Fruit fly (Drosophila melanogaster) whole organism, embryonic: ENCODE results near the gene Usp1.

Source experiments
- Abd-B ChIP-seq: fragments of 200-800 bp; sonication (Bioruptor generic); optimal IDR thresholded peaks from 2 replicates; lab custom pipeline; 2018; ENCODE audit warnings: missing biosample characterization, mild to moderate bottlenecking, missing genetic modification characterization, moderate library complexity
- BEAF-32 ChIP-seq: fragments of 200-800 bp; sonication (Bioruptor generic); optimal IDR thresholded peaks from 3 replicates; lab custom pipeline; 2017; ENCODE audit warnings: missing biosample characterization, missing genetic modification characterization, mild to moderate bottlenecking, moderate library complexity, missing genetic modification reagents
- Blimp-1 ChIP-seq: fragments of 200-800 bp; sonication (Bioruptor generic); optimal IDR thresholded peaks from 3 replicates; lab custom pipeline; 2018; ENCODE audit warnings: missing biosample characterization, missing genetic modification characterization, mild to moderate bottlenecking, moderate library complexity, missing genetic modification reagents
- CG10543 ChIP-seq: fragments of 200-800 bp; sonication (Bioruptor generic); optimal IDR thresholded peaks from 3 replicates; lab custom pipeline; 2017; ENCODE audit warnings: missing biosample characterization, mild to moderate bottlenecking, missing genetic modification characterization, moderate library complexity
- CG11093 ChIP-seq: fragments of 200-800 bp; sonication (Bioruptor generic); IDR thresholded peaks from 3 replicates; pipeline ENCODE4 v1.3.6; 2022; ENCODE audit warnings: missing biosample characterization, missing genetic modification characterization
- CG11560 ChIP-seq: fragments of 200-800 bp; sonication (Bioruptor generic); IDR thresholded peaks from 3 replicates; pipeline ENCODE4 v1.3.6; 2022; ENCODE audit warnings: missing biosample characterization, missing genetic modification characterization
- CG11695 ChIP-seq: fragments of 200-800 bp; sonication (Bioruptor generic); IDR thresholded peaks from 3 replicates; pipeline ENCODE4 v1.3.6; 2022; ENCODE audit warnings: missing biosample characterization, missing genetic modification characterization
- CG12071 ChIP-seq: fragments of 200-800 bp; sonication (Bioruptor generic); optimal IDR thresholded peaks from 3 replicates; lab custom pipeline; 2018; ENCODE audit warnings: missing biosample characterization, mild to moderate bottlenecking, missing genetic modification characterization
- CG12744 ChIP-seq: fragments of 200-800 bp; sonication (Bioruptor generic); optimal IDR thresholded peaks from 2 replicates; lab custom pipeline; 2016; ENCODE audit warnings: missing biosample characterization, missing genetic modification characterization
- CG14667 ChIP-seq: fragments of 200-800 bp; sonication (Bioruptor generic); IDR thresholded peaks from 2 replicates; pipeline ENCODE4 v1.3.6; 2022; ENCODE audit warnings: missing biosample characterization, missing genetic modification characterization
- CG2120 ChIP-seq: fragments of 200-800 bp; sonication (Bioruptor generic); optimal IDR thresholded peaks from 3 replicates; lab custom pipeline; 2016; ENCODE audit warnings: missing biosample characterization, missing genetic modification characterization
- CG30020 ChIP-seq: fragments of 200-800 bp; optimal IDR thresholded peaks from 2 replicates; lab custom pipeline; 2019; ENCODE audit warnings: missing biosample characterization, mild to moderate bottlenecking, missing genetic modification characterization, moderate library complexity
- CG31224 ChIP-seq: fragments of 200-800 bp; sonication (Bioruptor generic); IDR thresholded peaks from 2 replicates; pipeline ENCODE4 v1.3.6; 2022; ENCODE audit warnings: missing biosample characterization, missing genetic modification characterization
- CG32767 ChIP-seq: fragments of 200-800 bp; sonication (Bioruptor generic); IDR thresholded peaks from 2 replicates; pipeline ENCODE4 v1.3.6; 2022; ENCODE audit warnings: missing biosample characterization, missing genetic modification characterization
- CG43689 ChIP-seq: fragments of 200-800 bp; sonication (Bioruptor generic); IDR thresholded peaks from 2 replicates; pipeline ENCODE4 v1.3.6; 2022; ENCODE audit warnings: missing biosample characterization, missing genetic modification characterization
- CG4707 ChIP-seq: fragments of 200-800 bp; sonication (Bioruptor generic); optimal IDR thresholded peaks from 2 replicates; lab custom pipeline; 2018; ENCODE audit warnings: missing biosample characterization, mild to moderate bottlenecking, missing genetic modification characterization, moderate library complexity
- CG8944 ChIP-seq: fragments of 200-800 bp; sonication (Bioruptor generic); optimal IDR thresholded peaks from 3 replicates; lab custom pipeline; 2016; ENCODE audit warnings: missing biosample characterization, missing genetic modification characterization
- CG9215 ChIP-seq: fragments of 200-800 bp; sonication (Bioruptor generic); IDR thresholded peaks from 2 replicates; pipeline ENCODE4 v1.3.6; 2022; ENCODE audit warnings: missing biosample characterization, missing genetic modification characterization
- CHES-1-like ChIP-seq: fragments of 200-800 bp; sonication (Bioruptor generic); optimal IDR thresholded peaks from 2 replicates; lab custom pipeline; 2016; ENCODE audit warnings: missing biosample characterization, missing genetic modification characterization
- CTCF ChIP-seq: fragments of 200-800 bp; sonication (Bioruptor generic); optimal IDR thresholded peaks from 2 replicates; lab custom pipeline; 2017; ENCODE audit warnings: missing biosample characterization, mild to moderate bottlenecking, missing genetic modification characterization, moderate library complexity
- CrebB ChIP-seq: fragments of 200-800 bp; sonication (Bioruptor generic); optimal IDR thresholded peaks from 3 replicates; lab custom pipeline; 2018; ENCODE audit warnings: missing biosample characterization, mild to moderate bottlenecking, missing genetic modification characterization
- Drgx ChIP-seq: fragments of 200-800 bp; sonication (Bioruptor generic); IDR thresholded peaks from 2 replicates; pipeline ENCODE4 v1.3.6; 2022; ENCODE audit warnings: missing biosample characterization, missing genetic modification characterization
- GATAe ChIP-seq: fragments of 200-800 bp; sonication (Bioruptor generic); conservative IDR thresholded peaks from 2 replicates; pipeline ENCODE4 v1.3.6; 2022; ENCODE audit warnings: missing biosample characterization, missing genetic modification characterization
- Gug ChIP-seq: fragments of 200-800 bp; sonication (Bioruptor generic); IDR thresholded peaks from 4 replicates; pipeline ENCODE4 v1.3.6; 2022; ENCODE audit warnings: missing biosample characterization, missing genetic modification characterization
- HLH54F ChIP-seq: fragments of 200-800 bp; sonication (Bioruptor generic); optimal IDR thresholded peaks from 3 replicates; lab custom pipeline; 2016; ENCODE audit warnings: missing biosample characterization, missing genetic modification characterization
- Jarid2 ChIP-seq: fragments of 200-800 bp; sonication (Bioruptor generic); optimal IDR thresholded peaks from 3 replicates; lab custom pipeline; 2017; ENCODE audit warnings: mild to moderate bottlenecking, missing biosample characterization, missing genetic modification reagents, missing genetic modification characterization
- Lhr ChIP-seq: fragments of 200-800 bp; sonication (Bioruptor generic); optimal IDR thresholded peaks from 3 replicates; lab custom pipeline; 2017; ENCODE audit warnings: mild to moderate bottlenecking, missing biosample characterization, missing genetic modification reagents, missing genetic modification characterization
- Lim3 ChIP-seq: fragments of 200-800 bp; sonication (Bioruptor generic); IDR thresholded peaks from 2 replicates; pipeline ENCODE4 v1.3.6; 2022; ENCODE audit warnings: missing biosample characterization, missing genetic modification characterization
- Max ChIP-seq: fragments of 200-800 bp; sonication (Bioruptor generic); optimal IDR thresholded peaks from 2 replicates; lab custom pipeline; 2016; ENCODE audit warnings: missing biosample characterization, mild to moderate bottlenecking, missing genetic modification characterization
- Meics ChIP-seq: fragments of 200-800 bp; sonication (Bioruptor generic); optimal IDR thresholded peaks from 2 replicates; lab custom pipeline; 2017; ENCODE audit warnings: missing biosample characterization, mild to moderate bottlenecking, missing genetic modification characterization
- Opbp ChIP-seq: fragments of 200-800 bp; sonication (Bioruptor generic); IDR thresholded peaks from 3 replicates; pipeline ENCODE4 v1.3.6; 2022; ENCODE audit warnings: missing biosample characterization, missing genetic modification characterization; ENCODE audit not compliant: partially characterized antibody
- Ssrp ChIP-seq: fragments of 200-800 bp; sonication (Bioruptor generic); optimal IDR thresholded peaks from 2 replicates; lab custom pipeline; 2018; ENCODE audit warnings: missing biosample characterization, mild to moderate bottlenecking, missing genetic modification characterization, moderate library complexity
- TFAM ChIP-seq: fragments of 200-800 bp; sonication (Bioruptor generic); optimal IDR thresholded peaks from 2 replicates; lab custom pipeline; 2017; ENCODE audit warnings: missing biosample characterization, missing genetic modification characterization, inconsistent platforms
- bowl ChIP-seq: fragments of 200-800 bp; sonication (Bioruptor generic); IDR thresholded peaks from 2 replicates; pipeline ENCODE4 v1.3.6; 2022; ENCODE audit warnings: missing biosample characterization, missing genetic modification characterization
- chm ChIP-seq: fragments of 200-800 bp; sonication (Bioruptor generic); IDR thresholded peaks from 2 replicates; pipeline ENCODE4 v1.3.6; 2022; ENCODE audit warnings: missing biosample characterization, missing genetic modification characterization
- crc ChIP-seq: fragments of 200-800 bp; sonication (Bioruptor generic); optimal IDR thresholded peaks from 2 replicates; lab custom pipeline; 2016; ENCODE audit warnings: missing biosample characterization, missing genetic modification characterization
- esg ChIP-seq: fragments of 200-800 bp; sonication (Bioruptor generic); conservative IDR thresholded peaks from 2 replicates; pipeline ENCODE4 v1.3.6; 2022; ENCODE audit warnings: missing biosample characterization, missing genetic modification characterization
- eyg ChIP-seq: fragments of 200-800 bp; sonication (Bioruptor generic); optimal IDR thresholded peaks from 3 replicates; lab custom pipeline; 2016; ENCODE audit warnings: missing biosample characterization, missing genetic modification characterization
- insv ChIP-seq, 2 experiments: fragments of 200-800 bp; sonication (Bioruptor generic); optimal IDR thresholded peaks; 3 replicates each; lab custom pipeline; 2016 to 2018; ENCODE audit warnings: missing biosample characterization in 2 of 2, missing genetic modification characterization in 2 of 2
- mld ChIP-seq: fragments of 200-800 bp; sonication (Bioruptor generic); IDR thresholded peaks from 3 replicates; pipeline ENCODE4 v1.3.6; 2022; ENCODE audit warnings: missing biosample characterization, missing genetic modification characterization; ENCODE audit not compliant: partially characterized antibody
- otp ChIP-seq: fragments of 200-800 bp; sonication (Bioruptor generic); IDR thresholded peaks from 3 replicates; pipeline ENCODE4, ENCODE4 v1.3.6; 2022; ENCODE audit warnings: missing biosample characterization, missing genetic modification characterization
- psq ChIP-seq: fragments of 200-800 bp; sonication (Bioruptor generic); optimal IDR thresholded peaks from 2 replicates; lab custom pipeline; 2017; ENCODE audit warnings: missing biosample characterization, missing genetic modification characterization
- pum ChIP-seq: fragments of 200-800 bp; sonication (Bioruptor generic); optimal IDR thresholded peaks from 2 replicates; lab custom pipeline; 2016; ENCODE audit warnings: missing biosample characterization, missing genetic modification characterization
- sc ChIP-seq, 3 experiments: fragments of >200 bp in 2 of 3; fragments of 200-800 bp in 1 of 3; sonication (Bioruptor generic) in 1 of 3; optimal IDR thresholded peaks; 2 replicates in 2 of 3; 3 replicates in 1 of 3; lab custom pipeline; 2017; ENCODE audit warnings: mild to moderate bottlenecking in 1 of 3, missing biosample characterization in 1 of 3, missing genetic modification characterization in 1 of 3, missing genetic modification reagents in 1 of 3
- sens ChIP-seq: fragments of 200-800 bp; sonication (Bioruptor generic); peaks from one replicate; lab custom pipeline; 2016; ENCODE audit warnings: missing biosample characterization, missing genetic modification characterization
- shn ChIP-seq: fragments of 200-800 bp; sonication (Bioruptor generic); optimal IDR thresholded peaks from 3 replicates; lab custom pipeline; 2016; ENCODE audit warnings: missing biosample characterization, missing genetic modification characterization
- sim ChIP-seq: fragments of 200-800 bp; sonication (Bioruptor generic); IDR thresholded peaks from 2 replicates; pipeline ENCODE4 v1.3.6; 2022; ENCODE audit warnings: missing biosample characterization, missing genetic modification characterization
- so ChIP-seq: fragments of 200-800 bp; sonication (Bioruptor generic); IDR thresholded peaks from 3 replicates; pipeline ENCODE4 v1.3.6; 2022; ENCODE audit warnings: missing biosample characterization, missing genetic modification characterization
- tna ChIP-seq: fragments of 200-800 bp; sonication (Bioruptor generic); IDR thresholded peaks from 2 replicates; pipeline ENCODE4 v1.3.6; 2022; ENCODE audit warnings: missing biosample characterization, missing genetic modification characterization; ENCODE audit not compliant: partially characterized antibody
- ttk ChIP-seq: fragments of 200-800 bp; sonication (Bioruptor generic); IDR thresholded peaks from 2 replicates; pipeline ENCODE4 v2.1.2; 2022; ENCODE audit warnings: missing biosample characterization, missing genetic modification characterization
- wdn ChIP-seq: fragments of 200-800 bp; sonication (Bioruptor generic); IDR thresholded peaks from 2 replicates; pipeline ENCODE4 v1.3.6; 2022; ENCODE audit warnings: missing biosample characterization, missing genetic modification characterization
- zfh2 ChIP-seq: fragments of 200-800 bp; sonication (Bioruptor generic); optimal IDR thresholded peaks from 2 replicates; lab custom pipeline; 2016; ENCODE audit warnings: missing biosample characterization, missing genetic modification characterization

The Usp1 gene

DNA sequence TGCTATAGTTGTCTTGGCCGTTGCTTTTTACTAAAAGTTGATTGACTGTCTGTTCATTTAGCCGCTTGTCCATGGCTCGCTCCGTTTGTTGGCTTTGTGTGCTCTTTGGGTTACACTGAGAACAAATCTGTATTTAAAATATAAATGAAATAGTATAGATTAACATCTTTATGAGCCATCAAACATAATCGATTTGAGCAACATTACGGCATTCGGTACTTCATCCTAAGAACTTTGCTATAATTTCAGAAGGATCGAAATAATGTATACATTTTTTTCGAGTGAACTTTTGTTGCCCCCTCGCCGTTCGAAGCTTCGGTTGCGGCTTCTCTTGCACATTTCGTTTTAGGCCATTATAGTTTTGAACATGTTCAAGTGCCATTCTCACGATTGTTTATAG lies 21.0 kb upstream of the Usp1 start (continued):
- TF ChIP-seq wdn (GFP tag; lab: Robert Waterston, UW), result 0 out of 2 replicates have a peak, but pooled peaks have one; percentile 22
- TF ChIP-seq Blimp-1 (GFP tag; lab: Kevin White, UChicago), result peak; percentile 83
- no peak for TF ChIP-seq shn
- TF ChIP-seq tna (GFP tag; lab: Robert Waterston, UW), result no peak
- TF ChIP-seq GATAe (GFP tag; lab: Robert Waterston, UW), result no peak
- peak; percentile 71 for TF ChIP-seq CG4707
- peak; percentile 72 for TF ChIP-seq CG11695 (GFP tag; lab: Robert Waterston, UW)
- TF ChIP-seq sc (optimal IDR thresholded peaks at IDR 0.05; lab: Kevin White, UChicago), result no peak
- peak; percentile 60 for TF ChIP-seq sc (GFP tag; optimal IDR thresholded peaks at IDR 0.05; lab: Kevin White, UChicago)
- peak; percentile 21 for TF ChIP-seq CrebB
- TF ChIP-seq sens (GFP tag; lab: Kevin White, UChicago), result peak; percentile 94
- TF ChIP-seq CG2120 (GFP tag; lab: Kevin White, UChicago), result peak; percentile 5
- no peak for TF ChIP-seq TFAM (GFP tag; lab: Kevin White, UChicago)
- TF ChIP-seq CG43689, result peak; percentile 61
- no peak for TF ChIP-seq CG31224 (GFP tag; lab: Robert Waterston, UW)
- TF ChIP-seq Drgx (GFP tag; lab: Robert Waterston, UW), result peak; percentile 92
- TF ChIP-seq zfh2 (GFP tag; lab: Kevin White, UChicago), result peak; percentile 0
- no peak; the same call in 3 of the 4 replicates for TF ChIP-seq Gug (GFP tag; lab: Robert Waterston, UW)
- peak; percentile 66 for TF ChIP-seq esg (GFP tag; lab: Robert Waterston, UW)
- peak; percentile 65 for TF ChIP-seq Ssrp
- no peak for TF ChIP-seq CG9215 (GFP tag; lab: Robert Waterston, UW)
- TF ChIP-seq CG30020, result peak; percentile 15
- no peak for TF ChIP-seq CG8944
- peak; percentile 10 for TF ChIP-seq CG12744 (GFP tag; lab: Kevin White, UChicago)
- TF ChIP-seq sim, result no peak
- peak; percentile 38 for TF ChIP-seq Max (GFP tag; lab: Kevin White, UChicago)
- TF ChIP-seq Jarid2, result no peak
- TF ChIP-seq CG14667 (GFP tag; lab: Robert Waterston, UW), result peak; percentile 37
- peak; percentile 67; the same call in 1 of the 3 replicates for TF ChIP-seq otp (GFP tag; lab: Robert Waterston, UW)
- no peak for TF ChIP-seq psq
- no peak for TF ChIP-seq mld (GFP tag; lab: Robert Waterston, UW)
- TF ChIP-seq CG11093, result no peak
- TF ChIP-seq chm, result peak; percentile 79
- TF ChIP-seq HLH54F (GFP tag; lab: Kevin White, UChicago), result no peak
- peak; percentile 27 for TF ChIP-seq pum (GFP tag; lab: Kevin White, UChicago)
- TF ChIP-seq Opbp, result no peak
- peak; percentile 57; the same call in 1 of the 3 replicates for TF ChIP-seq so
- TF ChIP-seq CG32767, result 0 out of 2 replicates have a peak, but pooled peaks have one; percentile 40
- TF ChIP-seq bowl, result 0 out of 2 replicates have a peak, but pooled peaks have one; percentile 28
- no peak for TF ChIP-seq eyg (GFP tag; lab: Kevin White, UChicago)
- TF ChIP-seq CHES-1-like (GFP tag; lab: Kevin White, UChicago), result no peak
- no peak for TF ChIP-seq CG11560 (tag; lab: Robert Waterston, UW)
- TF ChIP-seq Lim3 (GFP tag; lab: Robert Waterston, UW), result 0 out of 2 replicates have a peak, but pooled peaks have one; percentile 18
- peak; percentile 17 for TF ChIP-seq Lhr (GFP tag; lab: Kevin White, UChicago)
- no peak for TF ChIP-seq BEAF-32 (GFP tag; lab: Kevin White, UChicago)
- peak; percentile 54 for TF ChIP-seq Meics
- peak; percentile 54 for TF ChIP-seq ttk
- TF ChIP-seq Abd-B (GFP tag; lab: Kevin White, UChicago), result peak; percentile 50
- peak; percentile 66 for TF ChIP-seq CG12071 (GFP tag; lab: Kevin White, UChicago)
- no peak for TF ChIP-seq CG10543 (GFP tag; lab: Kevin White, UChicago)
- TF ChIP-seq CTCF (GFP tag; lab: Kevin White, UChicago), result no peak
- TF ChIP-seq insv (GFP tag; optimal IDR thresholded peaks at IDR 0.05; lab: Kevin White, UChicago), result no peak
- no peak for TF ChIP-seq crc (GFP tag; lab: Kevin White, UChicago)
